Worm (Caenorhabditis elegans): ENCODE data around the gene rap-1.

Gene rap-1

DNA sequence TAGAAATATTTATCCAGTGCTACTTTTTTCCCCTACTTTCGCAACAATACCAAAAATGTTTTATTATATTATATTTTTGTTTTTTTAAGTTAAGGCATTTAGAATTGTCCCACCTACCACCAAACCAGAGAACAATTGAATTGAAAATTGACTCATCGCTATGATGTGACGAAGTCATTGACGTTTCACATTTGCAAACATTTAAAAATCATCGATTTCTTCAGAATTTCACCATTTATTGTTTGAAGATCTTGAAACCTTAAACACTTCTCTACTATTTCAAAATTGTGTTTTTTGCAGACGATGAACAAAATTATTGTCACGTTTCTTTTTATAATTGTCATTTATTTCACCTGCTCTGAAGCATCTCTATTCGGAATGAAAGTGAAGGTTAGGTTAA is 37.5 kb downstream of the rap-1 start, which contains the start of gene C09G9.8:
C09G9.8 (plus strand) TSS at position 301 of the 400 bp plus-strand sequence.
- TF ChIP-seq dao-5 (tag; optimal IDR thresholded peaks at IDR 0.05), result no peak

DNA sequence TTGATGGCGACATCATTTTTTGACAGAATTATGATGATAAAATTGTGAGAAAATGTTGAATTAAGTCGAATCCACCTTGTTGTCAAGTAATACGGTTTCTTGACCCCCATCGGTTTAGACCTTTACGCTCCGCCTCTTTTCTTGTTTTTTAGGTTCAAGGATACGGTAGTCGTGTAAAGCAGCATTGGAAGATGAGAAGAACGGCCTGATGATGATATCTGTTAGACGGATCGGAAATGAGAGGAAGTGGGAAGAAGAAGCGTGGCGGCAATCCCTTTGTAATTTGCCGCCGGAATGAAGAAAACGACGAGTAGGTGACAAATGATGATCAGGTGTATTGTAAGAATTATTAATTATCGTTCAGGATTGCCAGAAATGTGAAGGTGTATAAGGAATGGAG is 38.9 kb downstream of the rap-1 start, which contains the start of gene npax-4:
npax-4 (minus strand) TSS at position 101 of the 400 bp plus-strand sequence.
- TF ChIP-seq dao-5 (tag; optimal IDR thresholded peaks at IDR 0.05) (no peak), him-1 (tag; optimal IDR thresholded peaks at IDR 0.05) (no peak), W03F9.2 (tag; optimal IDR thresholded peaks at IDR 0.05) (no peak)

DNA sequence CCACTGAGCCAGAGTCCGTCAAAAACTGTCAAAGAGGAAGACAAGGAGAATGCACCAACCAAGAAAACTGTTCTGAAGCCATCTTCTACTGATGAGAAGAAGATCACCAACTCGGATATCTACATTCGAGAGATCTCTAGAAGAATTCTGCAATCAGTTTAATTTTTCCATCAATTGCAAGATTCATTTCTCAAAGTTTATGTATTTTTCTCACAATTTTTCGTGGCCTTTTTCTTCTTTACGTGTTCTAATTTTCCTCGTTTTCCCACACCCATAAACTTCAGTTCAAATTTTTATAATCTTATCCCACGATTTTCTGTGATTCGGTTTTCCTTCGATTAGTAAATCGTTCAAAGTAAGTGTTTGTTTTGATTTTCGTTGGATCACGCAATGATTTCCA is 44.8 kb downstream of the rap-1 start, which contains the start of gene hdl-2:
hdl-2 (plus strand) TSS at position 301 of the 400 bp plus-strand sequence.
- TF ChIP-seq W03F9.2 (tag; optimal IDR thresholded peaks at IDR 0.05), result no peak

- no peak for TF ChIP-seq him-1 (tag; optimal IDR thresholded peaks at IDR 0.05)
- no peak for TF ChIP-seq dao-5 (tag; optimal IDR thresholded peaks at IDR 0.05)
- TF ChIP-seq W03F9.2 (tag; optimal IDR thresholded peaks at IDR 0.05), result no peak
Observed at ce11 chrIV:8872958-8873357, 45.7 kb downstream of the rap-1 start, which contains the start of gene C09G9.3. TSS of gene C09G9.3 (minus strand) at chrIV:8873058.

DNA sequence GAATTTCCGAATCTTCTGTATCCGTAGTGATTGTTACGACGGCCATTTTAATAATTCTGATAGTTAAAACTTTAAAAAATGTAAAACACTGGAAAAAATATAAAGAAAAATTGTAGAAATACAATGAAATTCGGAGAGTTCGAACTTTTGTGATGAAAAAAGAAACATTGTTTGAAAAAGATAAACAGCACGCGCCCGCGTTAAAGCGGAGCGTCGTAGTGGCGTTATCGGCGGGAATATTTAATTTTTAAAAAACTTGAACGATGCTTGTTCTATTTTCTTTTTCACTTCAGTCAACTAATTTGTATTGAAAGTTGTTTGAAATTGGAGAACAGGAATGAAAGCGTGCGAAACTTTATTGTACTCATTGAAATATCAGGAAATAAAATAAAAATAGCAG is 49.1 kb downstream of the rap-1 start, which contains the start of gene npp-23:
npp-23 (minus strand) TSS at position 56 of the 400 bp plus-strand sequence.
- TF ChIP-seq W03F9.2 (tag; optimal IDR thresholded peaks at IDR 0.05) (no peak), dao-5 (tag; optimal IDR thresholded peaks at IDR 0.05) (no peak), him-1 (tag; optimal IDR thresholded peaks at IDR 0.05) (no peak)

DNA sequence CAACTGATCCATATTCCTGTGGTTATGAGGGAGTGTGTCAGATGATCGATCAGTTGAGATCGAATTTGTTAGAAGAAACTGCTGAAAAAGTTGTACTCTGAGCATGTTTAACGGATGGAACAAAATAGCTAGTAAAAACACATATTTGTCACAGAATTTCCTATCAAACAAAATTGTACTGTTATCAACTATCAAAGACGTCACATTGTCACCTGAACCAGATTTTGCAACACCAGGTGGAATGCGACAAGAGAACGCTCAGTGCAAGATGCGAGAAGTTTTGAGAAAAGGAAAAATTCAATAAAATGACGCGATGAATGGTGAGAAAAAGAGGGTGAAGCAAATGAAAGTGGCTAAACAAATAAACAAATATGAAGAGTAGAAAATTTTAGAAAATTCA is 51.1 kb downstream of the rap-1 start:
- TF ChIP-seq dao-5 (tag; optimal IDR thresholded peaks at IDR 0.05) (no peak), W03F9.2 (tag; optimal IDR thresholded peaks at IDR 0.05) (no peak), him-1 (tag; optimal IDR thresholded peaks at IDR 0.05) (no peak)

Data from whole organism, L4/young adult.